Worm (Caenorhabditis elegans) whole organism, mixed stage, embryonic: ENCODE measurements around the gene C15B12.3.

Experiments used
- M03D4.4 ChIP-seq: sonication (generic microtip); optimal IDR thresholded peaks from 2 replicates; lab custom pipeline; 2017; ENCODE audit warnings: mild to moderate bottlenecking, missing genetic modification characterization, missing compliant biosample characterization
- bed-3 ChIP-seq: fragments of 200-800 bp; sonication (Bioruptor generic); optimal IDR thresholded peaks from 3 replicates; lab custom pipeline; 2018; ENCODE audit warnings: mild to moderate bottlenecking, missing genetic modification characterization, moderate library complexity, missing compliant biosample characterization
- blmp-1 ChIP-seq: fragments of 150-350 bp; optimal IDR thresholded peaks from 2 replicates; lab custom pipeline; 2014; ENCODE audit warnings: missing biosample characterization, missing genetic modification characterization
- ceh-39 ChIP-seq: fragments of 150-350 bp; optimal IDR thresholded peaks from 2 replicates; lab custom pipeline; 2014; ENCODE audit warnings: missing biosample characterization, missing genetic modification characterization
- ceh-43 ChIP-seq: fragments of 200-800 bp; sonication (Bioruptor generic); optimal IDR thresholded peaks from 2 replicates; lab custom pipeline; 2018; ENCODE audit warnings: mild to moderate bottlenecking, missing genetic modification characterization, moderate library complexity, missing compliant biosample characterization
- ceh-83 ChIP-seq: fragments of 200-800 bp; sonication (Bioruptor generic); optimal IDR thresholded peaks from 2 replicates; lab custom pipeline; 2018; ENCODE audit warnings: mild to moderate bottlenecking, missing genetic modification characterization, missing compliant biosample characterization
- ces-1 ChIP-seq: fragments of 150-350 bp; optimal IDR thresholded peaks from 2 replicates; lab custom pipeline; 2014; ENCODE audit warnings: missing biosample characterization, missing genetic modification reagents, missing genetic modification characterization
- cnd-1 ChIP-seq: fragments of 200-800 bp; sonication (Bioruptor generic); optimal IDR thresholded peaks from 2 replicates; lab custom pipeline; 2018; ENCODE audit warnings: mild to moderate bottlenecking, missing genetic modification characterization, missing compliant biosample characterization
- drap-1 ChIP-seq: fragments of 200-800 bp; sonication (Bioruptor generic); optimal IDR thresholded peaks from 3 replicates; lab custom pipeline; 2018; ENCODE audit warnings: mild to moderate bottlenecking, missing genetic modification characterization, missing compliant biosample characterization
- elt-1 ChIP-seq: sonication (generic microtip); optimal IDR thresholded peaks from 2 replicates; lab custom pipeline; 2017; ENCODE audit warnings: missing genetic modification characterization, mild to moderate bottlenecking, missing compliant biosample characterization, antibody characterized with exemption, moderate library complexity, borderline replicate concordance; ENCODE audit not compliant: insufficient read depth
- elt-3 ChIP-seq: fragments of 150-350 bp; optimal IDR thresholded peaks from 2 replicates; lab custom pipeline; 2014; ENCODE audit warnings: missing biosample characterization, missing genetic modification characterization
- ham-2 ChIP-seq: fragments of 200-800 bp; sonication (Bioruptor generic); optimal IDR thresholded peaks from 2 replicates; lab custom pipeline; 2018; ENCODE audit warnings: mild to moderate bottlenecking, missing genetic modification characterization, missing compliant biosample characterization
- hlh-1 ChIP-seq: fragments of 150-350 bp; optimal IDR thresholded peaks from 2 replicates; lab custom pipeline; 2014; ENCODE audit warnings: missing biosample characterization, missing genetic modification reagents, missing genetic modification characterization
- lin-13 ChIP-seq: fragments of 150-350 bp; optimal IDR thresholded peaks from 2 replicates; lab custom pipeline; 2014; ENCODE audit warnings: missing biosample characterization, missing genetic modification characterization
- lin-32 ChIP-seq: fragments of 200-800 bp; sonication (Bioruptor generic); optimal IDR thresholded peaks from 2 replicates; lab custom pipeline; 2018; ENCODE audit warnings: mild to moderate bottlenecking, missing genetic modification characterization, missing compliant biosample characterization
- lsy-2 ChIP-seq: fragments of 150-350 bp; optimal IDR thresholded peaks from 2 replicates; lab custom pipeline; 2014; ENCODE audit warnings: missing biosample characterization, missing genetic modification characterization
- mab-5 ChIP-seq: fragments of 150-350 bp; optimal IDR thresholded peaks from 2 replicates; lab custom pipeline; 2014; ENCODE audit warnings: missing biosample characterization, missing genetic modification characterization
- mep-1 ChIP-seq: fragments of 150-350 bp; optimal IDR thresholded peaks from 2 replicates; lab custom pipeline; 2017; ENCODE audit warnings: missing biosample characterization, missing genetic modification reagents, missing genetic modification characterization, inconsistent platforms
- mls-2 ChIP-seq: sonication (generic microtip); optimal IDR thresholded peaks from 2 replicates; lab custom pipeline; 2016; ENCODE audit warnings: mild to moderate bottlenecking, missing genetic modification characterization, moderate library complexity, missing compliant biosample characterization
- nhr-12 ChIP-seq: fragments of 150-350 bp; optimal IDR thresholded peaks from 2 replicates; lab custom pipeline; 2014; ENCODE audit warnings: missing biosample characterization, missing genetic modification characterization
- nhr-2 ChIP-seq: fragments of 150-350 bp; optimal IDR thresholded peaks from 2 replicates; lab custom pipeline; 2014; ENCODE audit warnings: missing biosample characterization, missing genetic modification characterization
- nhr-28 ChIP-seq: fragments of 150-350 bp; optimal IDR thresholded peaks from 2 replicates; lab custom pipeline; 2014; ENCODE audit warnings: missing biosample characterization, missing genetic modification characterization
- nhr-76 ChIP-seq: sonication (generic microtip); optimal IDR thresholded peaks from 2 replicates; lab custom pipeline; 2017; ENCODE audit warnings: missing biosample characterization, missing genetic modification characterization
- pha-4 ChIP-seq: fragments of 150-350 bp; optimal IDR thresholded peaks from 2 replicates; lab custom pipeline; 2018; ENCODE audit warnings: missing biosample characterization, missing genetic modification reagents, missing genetic modification characterization
- sem-2 ChIP-seq: fragments of 200-800 bp; sonication (Bioruptor generic); optimal IDR thresholded peaks from 2 replicates; lab custom pipeline; 2018; ENCODE audit warnings: mild to moderate bottlenecking, missing genetic modification characterization, missing compliant biosample characterization
- snpc-4 ChIP-seq: fragments of 150-350 bp; optimal IDR thresholded peaks from 2 replicates; lab custom pipeline; 2014; ENCODE audit warnings: missing biosample characterization, missing genetic modification characterization
- sptf-1 ChIP-seq: sonication (generic microtip); optimal IDR thresholded peaks from 2 replicates; lab custom pipeline; 2017; ENCODE audit warnings: mild to moderate bottlenecking, missing genetic modification characterization, moderate library complexity, missing compliant biosample characterization
- tbx-8 ChIP-seq: fragments of 200-800 bp; sonication (Bioruptor generic); optimal IDR thresholded peaks from 2 replicates; lab custom pipeline; 2018; ENCODE audit warnings: mild to moderate bottlenecking, missing genetic modification characterization, moderate library complexity, missing compliant biosample characterization
- unc-120 ChIP-seq: sonication (generic microtip); optimal IDR thresholded peaks from 2 replicates; lab custom pipeline; 2017; ENCODE audit warnings: missing genetic modification characterization, missing compliant biosample characterization; ENCODE audit not compliant: poor library complexity, severe bottlenecking
- unc-39 ChIP-seq: fragments of 150-350 bp; optimal IDR thresholded peaks from 2 replicates; lab custom pipeline; 2014; ENCODE audit warnings: missing biosample characterization, missing genetic modification characterization
- unc-62 ChIP-seq: fragments of 150-350 bp; optimal IDR thresholded peaks from 2 replicates; lab custom pipeline; 2014; ENCODE audit warnings: missing biosample characterization, missing genetic modification reagents, missing genetic modification characterization
- ztf-11 ChIP-seq: fragments of 150-350 bp; optimal IDR thresholded peaks from 2 replicates; lab custom pipeline; 2014; ENCODE audit warnings: missing biosample characterization, missing genetic modification characterization

Gene C15B12.3

ce11 chrX:6461729-6462128 is 5.6 kb downstream of the C15B12.3 start, which contains the start of gene K04E7.1:
Gene K04E7.1, plus strand, starts transcription at chrX:6462029.
- TF ChIP-seq sptf-1 (tag; lab: Kevin White, UChicago) (no peak), nhr-2 (tag; lab: Kevin White, UChicago) (no peak), sem-2 (GFP tag; lab: Kevin White, UChicago) (no peak), ztf-11 (tag; lab: Kevin White, UChicago) (no peak)

- TF ChIP-seq drap-1 (GFP tag; lab: Kevin White, UChicago) = no peak
- no peak for TF ChIP-seq cnd-1 (tag; lab: Kevin White, UChicago)
- TF ChIP-seq lin-32 (GFP tag; lab: Kevin White, UChicago) = no peak
- TF ChIP-seq unc-39 (tag; lab: Kevin White, UChicago) = no peak
- TF ChIP-seq lsy-2 (tag; lab: Kevin White, UChicago) = no peak
- no peak for TF ChIP-seq nhr-28 (tag; lab: Kevin White, UChicago)
- TF ChIP-seq M03D4.4 = no peak
- no peak for TF ChIP-seq ceh-83
- TF ChIP-seq mab-5 (tag; lab: Kevin White, UChicago) = no peak
These were observed 7.2 kb downstream of the C15B12.3 start for ce11 chrX:6460123-6460522.

ce11 chrX:6458467-6458866 is 8.9 kb downstream of the C15B12.3 start:
- TF ChIP-seq unc-39 (tag; lab: Kevin White, UChicago) = no peak
- no peak for TF ChIP-seq ham-2
- no peak for TF ChIP-seq blmp-1
- no peak for TF ChIP-seq pha-4 (tag; lab: Kevin White, UChicago)
- no peak for TF ChIP-seq M03D4.4
- no peak for TF ChIP-seq lin-13 (tag; lab: Kevin White, UChicago)
- no peak for TF ChIP-seq tbx-8 (GFP tag; lab: Kevin White, UChicago)
- no peak for TF ChIP-seq mab-5 (tag; lab: Kevin White, UChicago)
- no peak for TF ChIP-seq sem-2 (GFP tag; lab: Kevin White, UChicago)
- TF ChIP-seq nhr-28 (tag; lab: Kevin White, UChicago) = no peak
- no peak for TF ChIP-seq mls-2 (tag; lab: Kevin White, UChicago)
- no peak for TF ChIP-seq lin-32 (GFP tag; lab: Kevin White, UChicago)
- no peak for TF ChIP-seq lsy-2 (tag; lab: Kevin White, UChicago)
- no peak for TF ChIP-seq ces-1 (GFP tag; lab: Kevin White, UChicago)
- TF ChIP-seq ceh-43 (GFP tag; lab: Kevin White, UChicago) = no peak
- no peak for TF ChIP-seq elt-3 (tag; lab: Kevin White, UChicago)
- no peak for TF ChIP-seq nhr-2 (tag; lab: Kevin White, UChicago)
- no peak for TF ChIP-seq nhr-12 (tag; lab: Kevin White, UChicago)
- TF ChIP-seq unc-120 (tag; lab: Kevin White, UChicago) = no peak
- TF ChIP-seq, all 35 proteins: peak for 0

- TF ChIP-seq elt-3 (tag; lab: Kevin White, UChicago) (no peak), M03D4.4 (no peak), hlh-1 (no peak), mep-1 (tag; lab: Kevin White, UChicago) (no peak), tbx-8 (GFP tag; lab: Kevin White, UChicago) (no peak), cnd-1 (tag; lab: Kevin White, UChicago) (no peak), sptf-1 (tag; lab: Kevin White, UChicago) (no peak), ces-1 (GFP tag; lab: Kevin White, UChicago) (no peak), bed-3 (GFP tag; lab: Kevin White, UChicago) (no peak), snpc-4 (no peak), nhr-2 (tag; lab: Kevin White, UChicago) (no peak), unc-62 (no peak), unc-39 (tag; lab: Kevin White, UChicago) (no peak), lsy-2 (tag; lab: Kevin White, UChicago) (no peak), unc-120 (tag; lab: Kevin White, UChicago) (no peak), nhr-28 (tag; lab: Kevin White, UChicago) (no peak), elt-1 (tag; lab: Kevin White, UChicago) (no peak)
These were observed 9.4 kb downstream of the C15B12.3 start for ce11 chrX:6458001-6458400.

- TF ChIP-seq ceh-39 (tag; lab: Kevin White, UChicago) (no peak), nhr-28 (tag; lab: Kevin White, UChicago) (no peak), sptf-1 (tag; lab: Kevin White, UChicago) (no peak), nhr-76 (tag; lab: Kevin White, UChicago) (no peak), elt-3 (tag; lab: Kevin White, UChicago) (no peak), nhr-12 (tag; lab: Kevin White, UChicago) (no peak), pha-4 (tag; lab: Kevin White, UChicago) (no peak), ham-2 (no peak), lsy-2 (tag; lab: Kevin White, UChicago) (no peak), snpc-4 (no peak), ces-1 (GFP tag; lab: Kevin White, UChicago) (no peak)
These were observed 10.8 kb downstream of the C15B12.3 start, which contains the start of gene pept-1 for ce11 chrX:6456567-6456966. Gene pept-1, plus strand, starts transcription at chrX:6456872.
